Worm (Caenorhabditis elegans) whole organism, L4/young adult: ENCODE data around the gene C07A9.10.
"Not testable (repeated sequence)": the region's sequence is repeated elsewhere in the genome, so short reads cannot be mapped to it uniquely, and the experiment has no call there.

Experiments used
- W03F9.2 ChIP-seq: fragments of 150-350 bp; optimal IDR thresholded peaks from 2 replicates; lab custom pipeline; 2014; ENCODE audit warnings: missing biosample characterization, missing genetic modification characterization
- dao-5 ChIP-seq: sonication (generic microtip); optimal IDR thresholded peaks from 2 replicates; lab custom pipeline; 2016; ENCODE audit warnings: missing genotype, missing genetic modification characterization, moderate library complexity, missing compliant biosample characterization
- him-1 ChIP-seq: sonication (generic microtip); optimal IDR thresholded peaks from 2 replicates; lab custom pipeline; 2016; ENCODE audit warnings: missing genotype, missing genetic modification reagents, missing genetic modification characterization, missing compliant biosample characterization

ce11 chrIII:9682729-9683128 lies 3.1 kb downstream of the C07A9.10 start, which contains the start of gene C07A9.5:
- not testable (repeated sequence) for TF ChIP-seq dao-5, him-1, W03F9.2 (tag; lab: Kevin White, UChicago)
